Fruit fly (Drosophila melanogaster) whole organism, adult: ENCODE measurements around the gene CG32091.

Experiments
- CG14711 ChIP-seq: fragments of 200-800 bp; sonication (Bioruptor generic); optimal IDR thresholded peaks from 2 replicates; lab custom pipeline; 2018; ENCODE audit warnings: missing biosample characterization, mild to moderate bottlenecking, missing genetic modification characterization, moderate library complexity
- CG1620 ChIP-seq: fragments of 200-800 bp; sonication (Bioruptor generic); optimal IDR thresholded peaks from 2 replicates; lab custom pipeline; 2016; ENCODE audit warnings: missing biosample characterization, missing genetic modification characterization
- CG7045 ChIP-seq: fragments of 200-800 bp; sonication (Bioruptor generic); optimal IDR thresholded peaks from 2 replicates; lab custom pipeline; 2017; ENCODE audit warnings: missing biosample characterization, mild to moderate bottlenecking, missing genetic modification characterization
- CG7101 ChIP-seq: fragments of 200-800 bp; sonication (Bioruptor generic); optimal IDR thresholded peaks from 2 replicates; lab custom pipeline; 2018; ENCODE audit warnings: missing biosample characterization, mild to moderate bottlenecking, missing genetic modification characterization, moderate library complexity
- Clk ChIP-seq: fragments of 200-800 bp; sonication (Bioruptor generic); optimal IDR thresholded peaks from 2 replicates; lab custom pipeline; 2017; ENCODE audit warnings: missing biosample characterization, missing genetic modification characterization
- Crg-1 ChIP-seq: fragments of 200-800 bp; sonication (Bioruptor generic); optimal IDR thresholded peaks from 2 replicates; lab custom pipeline; 2016; ENCODE audit warnings: missing biosample characterization, missing genetic modification characterization
- Hr96 ChIP-seq: fragments of 200-800 bp; sonication (Bioruptor generic); optimal IDR thresholded peaks from 2 replicates; lab custom pipeline; 2016; ENCODE audit warnings: missing biosample characterization, missing genetic modification characterization
- bab1 ChIP-seq: fragments of 200-800 bp; sonication (Bioruptor generic); optimal IDR thresholded peaks from 3 replicates; lab custom pipeline; 2019; ENCODE audit warnings: missing biosample characterization, mild to moderate bottlenecking, missing genetic modification characterization, moderate library complexity
- cic ChIP-seq: fragments of 200-800 bp; sonication (Bioruptor generic); optimal IDR thresholded peaks from 2 replicates; lab custom pipeline; 2017; ENCODE audit warnings: missing biosample characterization, mild to moderate bottlenecking, missing genetic modification characterization, moderate library complexity
- cnc ChIP-seq, 2 experiments: fragments of >200 bp; optimal IDR thresholded peaks; 2 replicates each; lab custom pipeline; 2017
- kay ChIP-seq: fragments of 200-800 bp; sonication (Bioruptor generic); peaks from one replicate; lab custom pipeline; 2016; ENCODE audit warnings: missing biosample characterization, missing genetic modification characterization, borderline replicate concordance
- pad ChIP-seq: fragments of 200-800 bp; sonication (Bioruptor generic); optimal IDR thresholded peaks from 3 replicates; lab custom pipeline; 2017; ENCODE audit warnings: missing biosample characterization, missing genetic modification characterization, mild to moderate bottlenecking, moderate library complexity, missing genetic modification reagents
- tj ChIP-seq: fragments of 200-800 bp; sonication (Bioruptor generic); optimal IDR thresholded peaks from 3 replicates; lab custom pipeline; 2017; ENCODE audit warnings: missing biosample characterization, mild to moderate bottlenecking, missing genetic modification characterization, moderate library complexity

- TF ChIP-seq CG7045: no peak
- TF ChIP-seq CG14711 (tag; lab: Kevin White, UChicago): no peak
- TF ChIP-seq CG1620: no peak
- no peak for TF ChIP-seq CG7101 (tag; lab: Kevin White, UChicago)
- no peak for TF ChIP-seq Clk (GFP tag; lab: Kevin White, UChicago)
- TF ChIP-seq pad: no peak
- no peak for TF ChIP-seq kay
- TF ChIP-seq Crg-1 (GFP tag; lab: Kevin White, UChicago): no peak
- no peak for TF ChIP-seq tj (GFP tag; lab: Kevin White, UChicago)
- no peak for TF ChIP-seq Hr96 (GFP tag; lab: Kevin White, UChicago)
- TF ChIP-seq cnc (optimal IDR thresholded peaks at IDR 0.05; lab: Kevin White, UChicago): no peak
- TF ChIP-seq cic (GFP tag; lab: Kevin White, UChicago): no peak
- no peak for TF ChIP-seq bab1 (GFP tag; lab: Kevin White, UChicago)
These were observed 47.2 kb upstream of the CG32091 start, which contains the start of gene CG32086 for dm6 chr3L:11583964-11584363.
